5 fruit fly cellular contexts compared by ENCODE assay signal in the genomic region with DNA sequence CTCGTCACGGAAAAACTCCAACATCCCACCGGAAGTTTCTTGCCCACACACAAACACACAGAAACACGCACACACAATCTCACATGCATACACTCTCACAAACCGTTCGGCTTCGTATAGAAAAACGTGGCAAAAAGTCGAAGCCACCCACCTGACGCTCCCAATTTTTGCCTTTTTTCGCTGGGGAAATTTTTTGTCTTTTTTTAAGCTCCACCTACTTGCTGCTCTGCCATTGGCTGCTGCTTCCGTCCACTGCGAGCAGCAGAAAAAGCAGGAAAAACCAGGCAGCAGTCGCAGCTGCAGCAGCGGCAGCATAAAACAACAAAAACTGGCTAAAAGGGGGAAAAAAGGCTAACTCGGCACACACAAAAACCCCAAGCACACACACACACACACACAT.
TF ChIP-seq lines count a peak whose summit lies in the region.

No protein-coding gene starts in this region.

- no peak for TF ChIP-seq CTCF in whole organism, embryonic (GFP tag; optimal IDR thresholded peaks at IDR 0.05; lab: Kevin White, UChicago)

TF ChIP-seq in whole organism, adult, 20 proteins besides CTCF, POLR2A, EP300 and RAD21:
- TF ChIP-seq cnc (optimal IDR thresholded peaks at IDR 0.05; lab: Kevin White, UChicago) (no peak), CG1620 (GFP tag; optimal IDR thresholded peaks at IDR 0.05; lab: Kevin White, UChicago) (no peak), pad (GFP tag; optimal IDR thresholded peaks at IDR 0.05; lab: Kevin White, UChicago) (peak; percentile 30), kay (GFP tag; lab: Kevin White, UChicago; ENCODE audit: borderline replicate concordance) (no peak), CG33017 (tag; optimal IDR thresholded peaks at IDR 0.05; lab: Kevin White, UChicago) (no peak), cic (GFP tag; optimal IDR thresholded peaks at IDR 0.05; lab: Kevin White, UChicago) (no peak)

TF ChIP-seq in whole organism, embryonic, 481 proteins besides CTCF, POLR2A, EP300 and RAD21:
- TF ChIP-seq Nf-YC (tag; optimal IDR thresholded peaks at IDR 0.05; lab: Kevin White, UChicago): peak; percentile 69
- TF ChIP-seq Nf-YB (GFP tag; optimal IDR thresholded peaks at IDR 0.05; lab: Kevin White, UChicago): peak; percentile 72
- no peak for TF ChIP-seq org-1 (GFP tag; optimal IDR thresholded peaks at IDR 0.05; lab: Kevin White, UChicago)
- no peak for TF ChIP-seq H15 (GFP tag; IDR thresholded peaks at IDR 0.05; lab: Robert Waterston, UW)

TF ChIP-seq in whole organism, prepupa, 60 proteins besides CTCF, POLR2A, EP300 and RAD21:
- TF ChIP-seq CG9139 (GFP tag; optimal IDR thresholded peaks at IDR 0.05; lab: Kevin White, UChicago): no peak
- TF ChIP-seq Ets96B (tag; optimal IDR thresholded peaks at IDR 0.05; lab: Kevin White, UChicago): no peak
- TF ChIP-seq CG7368 (GFP tag; optimal IDR thresholded peaks at IDR 0.05; lab: Kevin White, UChicago): no peak
- TF ChIP-seq CG11902 (GFP tag; optimal IDR thresholded peaks at IDR 0.05; lab: Kevin White, UChicago): no peak
- TF ChIP-seq salr (GFP tag; optimal IDR thresholded peaks at IDR 0.05; lab: Kevin White, UChicago): no peak
- TF ChIP-seq CG6276 (GFP tag; optimal IDR thresholded peaks at IDR 0.05; lab: Kevin White, UChicago): peak; percentile 1
- TF ChIP-seq eg (GFP tag; IDR thresholded peaks at IDR 0.05; lab: Robert Waterston, UW): no peak
- TF ChIP-seq esn (GFP tag; optimal IDR thresholded peaks at IDR 0.05; lab: Kevin White, UChicago): no peak
- TF ChIP-seq CG8632 (GFP tag; optimal IDR thresholded peaks at IDR 0.05; lab: Kevin White, UChicago): no peak
- no peak for TF ChIP-seq CG10631 (GFP tag; optimal IDR thresholded peaks at IDR 0.05; lab: Kevin White, UChicago)
- peak; percentile 25 for TF ChIP-seq svp (GFP tag; lab: Kevin White, UChicago)
- no peak for TF ChIP-seq CG34406 (GFP tag; optimal IDR thresholded peaks at IDR 0.05; lab: Kevin White, UChicago)
- TF ChIP-seq CG31627 (GFP tag; optimal IDR thresholded peaks at IDR 0.05; lab: Kevin White, UChicago): no peak
- no peak for TF ChIP-seq Sox15 (GFP tag; optimal IDR thresholded peaks at IDR 0.05; lab: Kevin White, UChicago)
- TF ChIP-seq CG11762 (GFP tag; optimal IDR thresholded peaks at IDR 0.05; lab: Kevin White, UChicago; ENCODE audit: insufficient read depth): no peak
- TF ChIP-seq lz (GFP tag; optimal IDR thresholded peaks at IDR 0.05; lab: Kevin White, UChicago): no peak
- TF ChIP-seq ss (GFP tag; optimal IDR thresholded peaks at IDR 0.05; lab: Kevin White, UChicago): peak in 1 of 2 experiments; percentile 36
- TF ChIP-seq vri (GFP tag; optimal IDR thresholded peaks at IDR 0.05; lab: Kevin White, UChicago): no peak

TF ChIP-seq in whole organism, pupa, 21 proteins besides CTCF, POLR2A, EP300 and RAD21:
- TF ChIP-seq CG14655 (GFP tag; optimal IDR thresholded peaks at IDR 0.05; lab: Kevin White, UChicago): peak; percentile 8
- no peak for TF ChIP-seq CG8159 (tag; optimal IDR thresholded peaks at IDR 0.05; lab: Kevin White, UChicago)
- no peak for TF ChIP-seq rn (GFP tag; IDR thresholded peaks at IDR 0.05; lab: Robert Waterston, UW)
- TF ChIP-seq CG12605 (GFP tag; IDR thresholded peaks at IDR 0.05; lab: Robert Waterston, UW): 0 out of 2 replicates have a peak, but pooled peaks have one; percentile 13
- no peak for TF ChIP-seq EcR (GFP tag; optimal IDR thresholded peaks at IDR 0.05; lab: Kevin White, UChicago)

TF ChIP-seq in whole organism, wandering third instar larva, 38 proteins besides CTCF, POLR2A, EP300 and RAD21:
- TF ChIP-seq HLH106 (tag; optimal IDR thresholded peaks at IDR 0.05; lab: Kevin White, UChicago): no peak
- TF ChIP-seq Dfd (GFP tag; optimal IDR thresholded peaks at IDR 0.05; lab: Kevin White, UChicago): peak; percentile 82
